Fruit fly (Drosophila melanogaster): ENCODE data around the gene meng.

The meng gene

DNA sequence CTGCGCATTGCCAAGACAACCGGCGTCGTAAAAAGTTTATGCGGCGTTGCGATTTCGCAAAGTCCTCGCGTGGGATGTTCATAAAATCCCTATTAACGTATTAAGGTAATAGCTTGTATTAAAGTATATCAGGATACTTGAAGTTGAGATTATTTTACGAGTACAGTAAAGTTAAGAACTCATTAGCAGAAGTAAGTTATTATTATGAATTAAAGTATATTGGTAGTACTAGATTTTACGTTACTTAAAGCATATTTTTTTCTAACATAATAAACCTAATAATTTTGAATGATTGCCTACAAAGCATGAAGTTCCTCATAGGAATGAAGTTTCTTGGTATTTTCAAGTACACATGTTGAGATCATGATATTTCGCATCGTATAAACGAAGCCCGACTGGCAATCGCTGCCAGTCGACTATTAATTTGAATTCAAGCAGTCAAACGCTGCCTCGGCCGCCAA lies 48.5 kb upstream of the meng start (continued):
- TF ChIP-seq CG4328 (GFP tag; optimal IDR thresholded peaks at IDR 0.05): no peak
- no peak for TF ChIP-seq disco-r (GFP tag; optimal IDR thresholded peaks at IDR 0.05)
- no peak for TF ChIP-seq HmgD (GFP tag; optimal IDR thresholded peaks at IDR 0.05)
- peak; percentile 28 for TF ChIP-seq CG13296 (GFP tag; optimal IDR thresholded peaks at IDR 0.05)
- peak; percentile 45 for TF ChIP-seq nom (GFP tag; optimal IDR thresholded peaks at IDR 0.05)
- TF ChIP-seq gsb-n (tag; optimal IDR thresholded peaks at IDR 0.05): peak; percentile 47
- no peak for TF ChIP-seq luna (GFP tag; optimal IDR thresholded peaks at IDR 0.05)
- peak; percentile 50 for TF ChIP-seq CG2875 (GFP tag; optimal IDR thresholded peaks at IDR 0.05)
- no peak for TF ChIP-seq Rx (GFP tag; IDR thresholded peaks at IDR 0.05)
- TF ChIP-seq grn (GFP tag; optimal IDR thresholded peaks at IDR 0.05): no peak
- TF ChIP-seq CG17612 (GFP tag; IDR thresholded peaks at IDR 0.05): no peak
- TF ChIP-seq bcd (GFP tag; optimal IDR thresholded peaks at IDR 0.05): peak; percentile 27
- peak; percentile 12 for TF ChIP-seq CG12299 (tag; optimal IDR thresholded peaks at IDR 0.05)
- TF ChIP-seq CG11504 (tag; optimal IDR thresholded peaks at IDR 0.05): peak; percentile 78
- no peak for TF ChIP-seq Spps (tag; optimal IDR thresholded peaks at IDR 0.05)
- TF ChIP-seq pho (GFP tag; optimal IDR thresholded peaks at IDR 0.05): no peak
- no peak for TF ChIP-seq btn (GFP tag; optimal IDR thresholded peaks at IDR 0.05)
- TF ChIP-seq Dll (GFP tag; IDR thresholded peaks at IDR 0.05; ENCODE audit: partially characterized antibody): no peak
- TF ChIP-seq vfl (GFP tag; optimal IDR thresholded peaks at IDR 0.05): no peak
- peak; percentile 72 for TF ChIP-seq CG8924 (tag; optimal IDR thresholded peaks at IDR 0.05)
- no peak for TF ChIP-seq dm (GFP tag; optimal IDR thresholded peaks at IDR 0.05)
- TF ChIP-seq az2 (GFP tag; optimal IDR thresholded peaks at IDR 0.05): peak; percentile 37
- TF ChIP-seq nau (GFP tag; optimal IDR thresholded peaks at IDR 0.05): no peak
- TF ChIP-seq CG3407 (GFP tag; optimal IDR thresholded peaks at IDR 0.05): no peak
- TF ChIP-seq Trl (optimal IDR thresholded peaks at IDR 0.05): no peak
- no peak for TF ChIP-seq Trl (GFP tag; optimal IDR thresholded peaks at IDR 0.05)
- TF ChIP-seq Lhr (GFP tag; optimal IDR thresholded peaks at IDR 0.05): no peak
- no peak for TF ChIP-seq CG1602 (GFP tag; optimal IDR thresholded peaks at IDR 0.05)
- TF ChIP-seq dati (GFP tag; IDR thresholded peaks at IDR 0.05): no peak
- TF ChIP-seq CG7963 (GFP tag; IDR thresholded peaks at IDR 0.05; ENCODE audit: partially characterized antibody): no peak
- TF ChIP-seq ara (GFP tag; IDR thresholded peaks at IDR 0.05): no peak
- TF ChIP-seq otp (GFP tag; IDR thresholded peaks at IDR 0.05): no peak
- TF ChIP-seq CG8290 (GFP tag; optimal IDR thresholded peaks at IDR 0.05): peak; percentile 25
- TF ChIP-seq CG8290 (tag; optimal IDR thresholded peaks at IDR 0.05): no peak
- no peak for TF ChIP-seq NfI (GFP tag; optimal IDR thresholded peaks at IDR 0.05)
- no peak for TF ChIP-seq CG6813 (GFP tag; optimal IDR thresholded peaks at IDR 0.05)
- peak; percentile 70 for TF ChIP-seq CG30403 (GFP tag; optimal IDR thresholded peaks at IDR 0.05)
- peak; percentile 47 to 58 for TF ChIP-seq bsh (GFP tag; optimal IDR thresholded peaks at IDR 0.05)
- TF ChIP-seq tgo (GFP tag; IDR thresholded peaks at IDR 0.05): no peak
- no peak for TF ChIP-seq C15 (GFP tag; IDR thresholded peaks at IDR 0.05)
- TF ChIP-seq CG4730 (GFP tag; IDR thresholded peaks at IDR 0.05): no peak
- TF ChIP-seq CG10147 (GFP tag; optimal IDR thresholded peaks at IDR 0.05): peak; percentile 34
- TF ChIP-seq Dip2 (GFP tag; IDR thresholded peaks at IDR 0.05): no peak
- no peak for TF ChIP-seq fd3F (GFP tag; optimal IDR thresholded peaks at IDR 0.05)
- peak; percentile 5 for TF ChIP-seq CG1603 (tag; optimal IDR thresholded peaks at IDR 0.05)
- TF ChIP-seq slou (GFP tag; optimal IDR thresholded peaks at IDR 0.05): no peak
- no peak for TF ChIP-seq mam (GFP tag; optimal IDR thresholded peaks at IDR 0.05)
- no peak for TF ChIP-seq CG1529 (GFP tag; optimal IDR thresholded peaks at IDR 0.05)
- TF ChIP-seq CG32767 (GFP tag; IDR thresholded peaks at IDR 0.05): no peak
